Worm (Caenorhabditis elegans): Measurements from ENCODE around the gene idpb-4.

The idpb-4 gene

ce11 chrII:8741277-8741676, 3.9 kb upstream of the idpb-4 start (continued):
- TF ChIP-seq F26F4.8 (GFP tag; conservative IDR thresholded peaks at IDR 0.05): no peak
- TF ChIP-seq zfp-2 (tag; optimal IDR thresholded peaks at IDR 0.05): no peak
- no peak for TF ChIP-seq mxl-2 (GFP tag; conservative IDR thresholded peaks at IDR 0.05)
- TF ChIP-seq ceh-62 (tag; optimal IDR thresholded peaks at IDR 0.05): no peak
- no peak for TF ChIP-seq dpl-1 (GFP tag; optimal IDR thresholded peaks at IDR 0.05)
- no peak; the same call in 1 of the 2 replicates for TF ChIP-seq lin-1 (GFP tag; IDR thresholded peaks at IDR 0.05)
- no peak for TF ChIP-seq snpc-1.2 (GFP tag; IDR thresholded peaks at IDR 0.05)
- no peak for TF ChIP-seq rbr-2 (tag; optimal IDR thresholded peaks at IDR 0.05)
- peak; percentile 20 for TF ChIP-seq dve-1 (tag; optimal IDR thresholded peaks at IDR 0.05; ENCODE audit: insufficient read depth)
- TF ChIP-seq nhr-28 (tag; optimal IDR thresholded peaks at IDR 0.05): peak; percentile 16
- no peak for TF ChIP-seq daf-12 (tag; optimal IDR thresholded peaks at IDR 0.05)

- peak; percentile 62; the same call in 1 of the 2 replicates for TF ChIP-seq mdt-29 (GFP tag; IDR thresholded peaks at IDR 0.05)
- peak; percentile 75 for TF ChIP-seq dve-1 (tag; optimal IDR thresholded peaks at IDR 0.05; ENCODE audit: insufficient read depth)
- TF ChIP-seq madf-9 (GFP tag; conservative IDR thresholded peaks at IDR 0.05): 0 out of 2 replicates have a peak, but pooled peaks have one; percentile 27
- TF ChIP-seq aha-1 (tag): peak; percentile 98
- peak; percentile 35 for TF ChIP-seq mxl-3 (GFP tag; optimal IDR thresholded peaks at IDR 0.05)
- TF ChIP-seq nhr-48 (tag; optimal IDR thresholded peaks at IDR 0.05): peak; percentile 94
- TF ChIP-seq hlh-11 (tag; optimal IDR thresholded peaks at IDR 0.05): peak; percentile 87
- no peak for TF ChIP-seq snpc-1.2 (GFP tag; IDR thresholded peaks at IDR 0.05)
- TF ChIP-seq pqm-1 (tag; optimal IDR thresholded peaks at IDR 0.05): peak; percentile 81
- peak; percentile 71 for TF ChIP-seq nhr-77 (tag; optimal IDR thresholded peaks at IDR 0.05)
- TF ChIP-seq ctbp-1 (GFP tag; IDR thresholded peaks at IDR 0.05): no peak
- peak; percentile 14 for TF ChIP-seq nhr-11 (tag; optimal IDR thresholded peaks at IDR 0.05)
- TF ChIP-seq tag-97 (GFP tag; IDR thresholded peaks at IDR 0.05): no peak
- peak; percentile 40; the same call in 1 of the 2 replicates for TF ChIP-seq ceh-20 (GFP tag; IDR thresholded peaks at IDR 0.05)
- no peak for TF ChIP-seq nhr-42 (GFP tag; IDR thresholded peaks at IDR 0.05)
- TF ChIP-seq egl-27 (tag; optimal IDR thresholded peaks at IDR 0.05): no peak
- peak; percentile 52 for TF ChIP-seq gei-8 (GFP tag; optimal IDR thresholded peaks at IDR 0.05)
- TF ChIP-seq zfp-2 (tag; optimal IDR thresholded peaks at IDR 0.05): no peak
- TF ChIP-seq nhr-102 (tag; optimal IDR thresholded peaks at IDR 0.05): peak; percentile 22
- TF ChIP-seq fos-1 (tag; optimal IDR thresholded peaks at IDR 0.05): no peak
- 0 out of 2 replicates have a peak, but pooled peaks have one; percentile 24 for TF ChIP-seq zfp-3 (GFP tag; conservative IDR thresholded peaks at IDR 0.05)
- TF ChIP-seq nhr-28 (tag; optimal IDR thresholded peaks at IDR 0.05): peak; percentile 84
- peak; percentile 62 to 96 for TF ChIP-seq hif-1 (tag; optimal IDR thresholded peaks at IDR 0.05)
- TF ChIP-seq daf-16 (GFP tag; optimal IDR thresholded peaks at IDR 0.05): no peak
- TF ChIP-seq daf-16 (tag; optimal IDR thresholded peaks at IDR 0.05): peak; percentile 83
- TF ChIP-seq saeg-2 (GFP tag; IDR thresholded peaks at IDR 0.05): 0 out of 2 replicates have a peak, but pooled peaks have one; percentile 34
- TF ChIP-seq dmd-8 (GFP tag; IDR thresholded peaks at IDR 0.05): no peak
- TF ChIP-seq mdl-1 (tag; optimal IDR thresholded peaks at IDR 0.05): peak; percentile 49 to 82
- no peak for TF ChIP-seq ceh-28 (tag; optimal IDR thresholded peaks at IDR 0.05)
- peak; percentile 98 for TF ChIP-seq dmd-6 (GFP tag; IDR thresholded peaks at IDR 0.05)
- TF ChIP-seq nhr-10 (tag; optimal IDR thresholded peaks at IDR 0.05): peak; percentile 39
- peak; percentile 84 for TF ChIP-seq tra-1 (GFP tag; IDR thresholded peaks at IDR 0.05)
- TF ChIP-seq F49E8.2 (tag; optimal IDR thresholded peaks at IDR 0.05; ENCODE audit: borderline replicate concordance): no peak
- TF ChIP-seq lsy-2 (tag; optimal IDR thresholded peaks at IDR 0.05): peak in 1 of 2 experiments; percentile 42
- no peak for TF ChIP-seq zip-11 (GFP tag; IDR thresholded peaks at IDR 0.05)
- TF ChIP-seq lin-1 (GFP tag; IDR thresholded peaks at IDR 0.05): peak; percentile 87
- no peak for TF ChIP-seq ceh-44 (GFP tag; IDR thresholded peaks at IDR 0.05)
- peak; percentile 67 for TF ChIP-seq hlh-30 (tag; optimal IDR thresholded peaks at IDR 0.05; ENCODE audit: insufficient read depth)
Observed at ce11 chrII:8740326-8740949, 3.1 kb upstream of the idpb-4 start.

Data from whole organism, L4 larva.